Worm (Caenorhabditis elegans) whole organism, young adult: Measurements from ENCODE around the gene akap-1.
A peak's percentile ranks its signal among the peaks of the same experiment; 100 is the strongest.

Experiments used
- D2030.7 ChIP-seq: fragments of 200-800 bp; sonication (Bioruptor generic); IDR thresholded peaks from 2 replicates; pipeline ENCODE4 v1.3.6; 2022; ENCODE audit warnings: missing genetic modification reagents, missing genetic modification characterization, missing compliant biosample characterization
- F23B12.7 ChIP-seq: sonication (generic microtip); optimal IDR thresholded peaks from 2 replicates; lab custom pipeline; 2017; ENCODE audit warnings: missing genetic modification characterization, mild to moderate bottlenecking, missing compliant biosample characterization, antibody characterized with exemption, moderate library complexity; ENCODE audit not compliant: insufficient read depth
- F39B2.1 ChIP-seq: fragments of 200-800 bp; sonication (Bioruptor generic); IDR thresholded peaks from 2 replicates; pipeline ENCODE4 v1.3.6; 2022; ENCODE audit warnings: missing genetic modification reagents, missing genetic modification characterization, missing compliant biosample characterization
- F57C9.4 ChIP-seq: sonication (generic microtip); optimal IDR thresholded peaks from 2 replicates; lab custom pipeline; 2017; ENCODE audit warnings: mild to moderate bottlenecking, missing genetic modification characterization, missing compliant biosample characterization
- T07F8.4 ChIP-seq: sonication (generic microtip); optimal IDR thresholded peaks from 2 replicates; lab custom pipeline; 2016; ENCODE audit warnings: mild to moderate bottlenecking, missing genetic modification characterization, moderate library complexity, missing compliant biosample characterization
- aptf-2 ChIP-seq: fragments of 200-800 bp; sonication (Bioruptor generic); conservative IDR thresholded peaks from 2 replicates; pipeline ENCODE4 v1.3.6; 2022; ENCODE audit warnings: missing genetic modification reagents, missing genetic modification characterization, missing compliant biosample characterization
- atf-7 ChIP-seq: sonication (generic microtip); optimal IDR thresholded peaks from 2 replicates; lab custom pipeline; 2017; ENCODE audit warnings: mild to moderate bottlenecking, missing genetic modification characterization, missing compliant biosample characterization
- athp-1 ChIP-seq: sonication (generic microtip); optimal IDR thresholded peaks from 2 replicates; lab custom pipeline; 2017; ENCODE audit warnings: mild to moderate bottlenecking, missing genetic modification characterization, missing compliant biosample characterization
- attf-3 ChIP-seq: fragments of 200-800 bp; sonication (Bioruptor generic); conservative IDR thresholded peaks from 2 replicates; pipeline ENCODE4 v1.3.6; 2022; ENCODE audit warnings: missing genetic modification reagents, missing genetic modification characterization, missing compliant biosample characterization
- bed-1 ChIP-seq: fragments of 200-800 bp; sonication (Bioruptor generic); IDR thresholded peaks from 2 replicates; pipeline ENCODE4 v1.3.6; 2022; ENCODE audit warnings: missing genetic modification reagents, missing genetic modification characterization, missing compliant biosample characterization
- cebp-2 ChIP-seq: fragments of 200-800 bp; sonication (Bioruptor generic); IDR thresholded peaks from 2 replicates; pipeline ENCODE4 v1.3.6; 2022; ENCODE audit warnings: missing genetic modification characterization, missing compliant biosample characterization
- ceh-100 ChIP-seq: fragments of 200-800 bp; sonication (Bioruptor generic); IDR thresholded peaks from 2 replicates; pipeline ENCODE4 v1.3.6; 2022; ENCODE audit warnings: missing genetic modification reagents, missing genetic modification characterization, missing compliant biosample characterization
- ceh-40 ChIP-seq: fragments of 200-800 bp; sonication (Bioruptor generic); IDR thresholded peaks from 2 replicates; pipeline ENCODE4 v1.3.6; 2022; ENCODE audit warnings: missing genetic modification characterization, missing compliant biosample characterization
- ceh-91 ChIP-seq: fragments of 200-800 bp; sonication (Bioruptor generic); IDR thresholded peaks from 2 replicates; pipeline ENCODE4 v1.3.6; 2022; ENCODE audit warnings: missing genetic modification reagents, missing genetic modification characterization, missing compliant biosample characterization
- chd-7 ChIP-seq: sonication (generic microtip); optimal IDR thresholded peaks from 2 replicates; lab custom pipeline; 2016; ENCODE audit warnings: mild to moderate bottlenecking, missing genetic modification characterization, moderate library complexity, missing compliant biosample characterization
- dpl-1 ChIP-seq: fragments of 150-350 bp; optimal IDR thresholded peaks from 2 replicates; lab custom pipeline; 2014; ENCODE audit warnings: missing biosample characterization, missing genetic modification reagents, missing genetic modification characterization
- egl-18 ChIP-seq: fragments of 200-800 bp; sonication (Bioruptor generic); IDR thresholded peaks from 2 replicates; pipeline ENCODE4 v1.3.6; 2022; ENCODE audit warnings: missing genetic modification reagents, missing genetic modification characterization, missing compliant biosample characterization
- egl-44 ChIP-seq: fragments of 200-800 bp; sonication (Bioruptor generic); IDR thresholded peaks from 2 replicates; pipeline ENCODE4 v1.3.6; 2022; ENCODE audit warnings: missing genetic modification reagents, missing genetic modification characterization, missing compliant biosample characterization
- fkh-3 ChIP-seq: sonication (generic microtip); optimal IDR thresholded peaks from 2 replicates; lab custom pipeline; 2016; ENCODE audit warnings: mild to moderate bottlenecking, missing genetic modification characterization, missing compliant biosample characterization
- gei-17 ChIP-seq: fragments of 200-800 bp; sonication (Bioruptor generic); optimal IDR thresholded peaks from 2 replicates; lab custom pipeline; 2018; ENCODE audit warnings: mild to moderate bottlenecking, missing genetic modification characterization, missing compliant biosample characterization
- hmg-20 ChIP-seq: fragments of 200-800 bp; sonication (Bioruptor generic); IDR thresholded peaks from 2 replicates; pipeline ENCODE4 v1.3.6; 2022; ENCODE audit warnings: missing genetic modification reagents, missing genetic modification characterization, missing compliant biosample characterization
- lin-26 ChIP-seq: fragments of 200-800 bp; sonication (Bioruptor generic); IDR thresholded peaks from 2 replicates; pipeline ENCODE4 v1.3.6; 2022; ENCODE audit warnings: missing genetic modification reagents, missing genetic modification characterization, missing compliant biosample characterization
- lin-40 ChIP-seq: sonication (generic microtip); optimal IDR thresholded peaks from 2 replicates; lab custom pipeline; 2016; ENCODE audit warnings: missing genetic modification characterization, mild to moderate bottlenecking, missing compliant biosample characterization, missing genotype, missing genetic modification reagents
- lsy-27 ChIP-seq: sonication (generic microtip); optimal IDR thresholded peaks from 2 replicates; lab custom pipeline; 2017; ENCODE audit warnings: missing genetic modification characterization, mild to moderate bottlenecking, missing compliant biosample characterization, antibody characterized with exemption, missing genotype, borderline replicate concordance; ENCODE audit not compliant: insufficient read depth
- nhr-80 ChIP-seq: sonication (generic microtip); optimal IDR thresholded peaks from 2 replicates; lab custom pipeline; 2016; ENCODE audit warnings: missing genetic modification characterization, missing compliant biosample characterization
- rcor-1 ChIP-seq: fragments of 200-800 bp; sonication (Bioruptor generic); IDR thresholded peaks from 2 replicates; pipeline ENCODE4 v1.3.6; 2022; ENCODE audit warnings: missing genetic modification reagents, missing genetic modification characterization, missing compliant biosample characterization
- sptf-2 ChIP-seq: fragments of 200-800 bp; sonication (Bioruptor generic); optimal IDR thresholded peaks from 2 replicates; lab custom pipeline; 2018; ENCODE audit warnings: mild to moderate bottlenecking, missing genetic modification characterization, missing compliant biosample characterization
- tbp1 ChIP-seq: fragments of 200-800 bp; sonication (Bioruptor generic); optimal IDR thresholded peaks from 2 replicates; lab custom pipeline; 2018; ENCODE audit warnings: mild to moderate bottlenecking, missing genetic modification characterization, missing compliant biosample characterization
- tlf-1 ChIP-seq: fragments of 200-800 bp; sonication (Bioruptor generic); optimal IDR thresholded peaks from 2 replicates; lab custom pipeline; 2018; ENCODE audit warnings: mild to moderate bottlenecking, missing genetic modification characterization, missing compliant biosample characterization
- zfh-2 ChIP-seq: fragments of 200-800 bp; sonication (Bioruptor generic); conservative IDR thresholded peaks from 2 replicates; pipeline ENCODE4 v1.3.6; 2022; ENCODE audit warnings: missing genetic modification reagents, missing genetic modification characterization, missing compliant biosample characterization
- ztf-18 ChIP-seq: sonication (generic microtip); optimal IDR thresholded peaks from 2 replicates; lab custom pipeline; 2016; ENCODE audit warnings: missing genotype, mild to moderate bottlenecking, missing genetic modification characterization, missing compliant biosample characterization
- ztf-25 ChIP-seq: fragments of 200-800 bp; sonication (Bioruptor generic); IDR thresholded peaks from 2 replicates; pipeline ENCODE4 v1.3.6; 2022; ENCODE audit warnings: missing genetic modification reagents, missing genetic modification characterization, missing compliant biosample characterization
- ztf-26 ChIP-seq: sonication (generic microtip); optimal IDR thresholded peaks from 2 replicates; lab custom pipeline; 2017; ENCODE audit warnings: missing genetic modification characterization, missing compliant biosample characterization
- ztf-3 ChIP-seq: fragments of 200-800 bp; sonication (Bioruptor generic); optimal IDR thresholded peaks from 2 replicates; lab custom pipeline; 2018; ENCODE audit warnings: mild to moderate bottlenecking, missing genetic modification characterization, missing compliant biosample characterization

Gene akap-1

DNA sequence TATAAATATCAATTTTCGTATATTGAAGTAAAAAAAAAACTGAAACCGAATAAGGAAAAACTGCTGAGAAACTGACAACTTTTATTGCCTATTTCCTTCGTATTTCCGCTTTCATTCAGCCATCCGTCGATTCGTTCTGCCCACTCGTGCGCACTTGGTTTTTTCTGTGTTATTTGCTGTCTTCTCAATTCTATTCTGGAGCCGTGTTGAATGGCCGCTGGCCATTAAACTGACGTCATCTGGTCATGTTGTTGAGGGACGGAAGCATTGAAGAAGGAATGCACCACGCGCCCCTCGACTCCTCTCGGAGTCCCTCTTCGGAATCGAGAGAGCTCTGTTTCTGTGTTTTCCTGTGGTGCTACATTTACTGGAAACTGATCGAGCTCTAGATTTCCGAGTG, 4.6 kb upstream of the akap-1 start (continued):
- TF ChIP-seq egl-44 (GFP tag; lab: Robert Waterston, UW) (no peak), cebp-2 (no peak), F39B2.1 (no peak), egl-18 (GFP tag; lab: Robert Waterston, UW) (no peak), tlf-1 (GFP tag; lab: Kevin White, UChicago) (no peak), gei-17 (no peak), ceh-91 (no peak), F57C9.4 (tag; lab: Kevin White, UChicago) (no peak), fkh-3 (tag; lab: Kevin White, UChicago) (no peak), lin-40 (tag; lab: Kevin White, UChicago) (peak; percentile 26), ceh-100 (GFP tag; lab: Robert Waterston, UW) (no peak; the same call in 1 of the 2 replicates)

DNA sequence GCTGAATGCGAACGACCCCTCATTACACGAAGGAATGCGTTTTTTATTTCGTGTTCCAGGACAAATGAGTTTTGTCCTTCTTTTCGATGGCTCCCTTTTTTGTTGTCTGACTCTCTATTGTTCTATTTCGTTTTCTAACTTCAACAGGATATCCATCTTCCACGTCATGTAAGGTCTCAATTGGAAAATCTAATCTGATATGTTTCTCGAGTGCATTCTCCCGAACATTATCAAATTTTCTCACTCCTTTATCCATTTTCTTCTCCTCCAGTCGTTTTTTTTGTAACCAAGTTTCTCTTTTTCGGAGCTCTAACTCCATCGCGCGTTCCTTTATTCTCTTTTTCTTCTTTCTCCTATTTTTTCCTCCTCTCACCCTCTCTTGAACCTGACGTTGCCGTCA, 2.8 kb upstream of the akap-1 start:
- TF ChIP-seq sptf-2 (no peak), athp-1 (tag; lab: Kevin White, UChicago) (no peak), dpl-1 (GFP tag; lab: Kevin White, UChicago) (no peak), rcor-1 (no peak), D2030.7 (GFP tag; lab: Robert Waterston, UW) (no peak), tbp1 (no peak), ztf-3 (GFP tag; lab: Kevin White, UChicago) (no peak), ztf-18 (tag; lab: Kevin White, UChicago) (no peak), lin-26 (GFP tag; lab: Robert Waterston, UW) (no peak), ztf-26 (tag; lab: Kevin White, UChicago) (no peak), hmg-20 (GFP tag; lab: Robert Waterston, UW) (no peak), ceh-40 (no peak), T07F8.4 (no peak), atf-7 (tag; lab: Kevin White, UChicago) (no peak), F23B12.7 (tag; lab: Kevin White, UChicago) (no peak), bed-1 (GFP tag; lab: Robert Waterston, UW) (no peak), lsy-27 (no peak), ceh-100 (GFP tag; lab: Robert Waterston, UW) (no peak), lin-40 (tag; lab: Kevin White, UChicago) (no peak), aptf-2 (GFP tag; lab: Robert Waterston, UW) (no peak)

DNA sequence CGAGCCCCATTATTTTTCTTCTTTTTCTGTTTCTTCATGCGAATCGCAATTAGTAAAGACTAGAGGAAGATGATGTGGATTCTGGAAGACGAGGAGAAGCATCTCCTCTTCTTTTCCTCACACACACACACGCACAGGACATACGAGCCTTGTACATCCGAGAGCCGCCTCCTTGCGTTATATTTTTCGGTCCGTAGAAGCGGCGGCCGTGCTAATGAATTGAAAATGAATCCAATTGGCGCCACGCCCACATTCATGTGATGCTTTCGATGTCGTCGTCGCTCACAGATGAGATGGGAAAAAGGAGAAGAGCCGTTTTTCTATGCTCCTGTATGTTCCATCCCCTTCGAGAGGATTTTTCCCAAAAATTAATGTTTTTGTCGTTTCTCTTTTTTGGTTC, 1.7 kb upstream of the akap-1 start:
- TF ChIP-seq zfh-2 (GFP tag; lab: Robert Waterston, UW) (0 out of 2 replicates have a peak, but pooled peaks have one; percentile 19), nhr-80 (tag; lab: Kevin White, UChicago) (no peak)

DNA sequence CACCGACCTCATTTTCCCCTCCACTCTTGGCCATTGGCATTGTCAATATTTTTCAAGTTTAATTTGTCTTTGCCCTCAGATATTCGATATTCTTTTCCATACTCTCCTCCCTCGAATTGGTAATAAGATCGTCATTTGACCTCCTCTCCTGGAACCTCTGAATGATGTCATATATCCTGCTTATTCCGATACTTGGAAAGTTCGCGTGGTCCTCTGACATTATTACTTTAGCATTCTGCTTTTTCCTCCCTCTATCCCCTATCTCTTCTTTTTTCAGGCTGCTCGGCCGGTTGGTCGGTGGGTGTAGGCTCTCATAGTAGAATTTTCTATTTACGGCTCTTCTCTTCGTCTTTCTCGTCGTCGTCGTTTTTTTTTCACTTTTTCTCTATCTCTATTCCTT, 725 bp upstream of the akap-1 start:
- TF ChIP-seq chd-7 (tag; lab: Kevin White, UChicago), result peak; percentile 29
- TF ChIP-seq atf-7 (tag; lab: Kevin White, UChicago), result peak; percentile 6
- TF ChIP-seq ztf-25 (GFP tag; lab: Robert Waterston, UW), result no peak
- TF ChIP-seq, all 124 proteins: peak for 2

DNA sequence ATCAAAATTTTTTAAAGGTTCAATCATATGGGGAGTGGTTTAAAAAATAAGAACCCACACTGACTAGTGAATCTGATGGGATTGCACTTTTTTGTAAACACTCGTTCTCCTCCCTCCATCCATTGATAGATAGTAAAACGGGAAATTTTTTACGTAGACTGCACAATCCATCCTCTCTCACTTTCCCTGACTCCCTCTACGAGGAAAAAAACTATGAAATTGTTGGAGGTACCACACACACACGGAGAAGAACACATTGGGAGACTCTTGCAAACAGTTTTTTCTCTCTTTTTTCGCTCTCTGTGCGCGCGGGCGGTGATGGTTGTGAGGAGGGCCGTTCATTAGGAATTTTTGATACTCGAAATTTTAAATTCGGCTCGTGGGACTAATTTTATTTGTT, 2.2 kb downstream of the akap-1 start:
- no peak for TF ChIP-seq attf-3 (GFP tag; lab: Robert Waterston, UW)
